Worm (Caenorhabditis elegans): ENCODE data around the gene C25E10.7.

Gene C25E10.7

DNA sequence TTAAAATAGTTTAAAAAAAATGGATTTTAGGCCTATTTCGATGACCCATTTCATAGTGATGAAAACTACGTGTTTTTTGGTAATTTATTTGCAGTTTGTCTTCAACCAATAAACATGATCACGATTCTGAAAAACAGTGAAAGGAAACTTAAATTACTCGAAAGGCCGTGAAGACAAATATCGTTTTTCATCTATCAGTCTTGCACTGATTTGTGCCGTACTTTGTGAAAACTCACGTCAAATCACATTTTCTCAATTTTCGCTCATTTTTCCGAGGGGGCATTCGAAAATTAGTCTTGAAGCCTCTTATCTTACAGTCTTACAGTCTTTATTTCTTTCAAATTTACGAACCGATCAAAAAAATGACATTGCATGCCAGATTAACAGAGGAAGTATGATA lies 7.6 kb upstream of the C25E10.7 start, which contains the start of gene C25E10.11:
Gene C25E10.11 (minus strand): TSS at position 101 of the 400 bp plus-strand sequence.
- TF ChIP-seq lin-26 (GFP tag; IDR thresholded peaks at IDR 0.05): no peak
- TF ChIP-seq sdz-38 (tag; optimal IDR thresholded peaks at IDR 0.05): no peak
- TF ChIP-seq madf-6 (GFP tag; IDR thresholded peaks at IDR 0.05): no peak
- TF ChIP-seq chd-7 (tag; optimal IDR thresholded peaks at IDR 0.05): no peak
- no peak for TF ChIP-seq snpc-1.1 (tag; optimal IDR thresholded peaks at IDR 0.05; ENCODE audit: insufficient read depth)
- TF ChIP-seq nhr-120 (GFP tag; IDR thresholded peaks at IDR 0.05): no peak
- TF ChIP-seq Y56A3A.18 (GFP tag; IDR thresholded peaks at IDR 0.05): no peak
- TF ChIP-seq mcd-1 (GFP tag; IDR thresholded peaks at IDR 0.05): no peak
- no peak for TF ChIP-seq bed-2 (GFP tag; IDR thresholded peaks at IDR 0.05)
- no peak for TF ChIP-seq F57A8.1 (GFP tag; optimal IDR thresholded peaks at IDR 0.05)
- TF ChIP-seq F10E7.11 (tag; optimal IDR thresholded peaks at IDR 0.05): no peak
- no peak for TF ChIP-seq unc-130 (GFP tag; optimal IDR thresholded peaks at IDR 0.05)

DNA sequence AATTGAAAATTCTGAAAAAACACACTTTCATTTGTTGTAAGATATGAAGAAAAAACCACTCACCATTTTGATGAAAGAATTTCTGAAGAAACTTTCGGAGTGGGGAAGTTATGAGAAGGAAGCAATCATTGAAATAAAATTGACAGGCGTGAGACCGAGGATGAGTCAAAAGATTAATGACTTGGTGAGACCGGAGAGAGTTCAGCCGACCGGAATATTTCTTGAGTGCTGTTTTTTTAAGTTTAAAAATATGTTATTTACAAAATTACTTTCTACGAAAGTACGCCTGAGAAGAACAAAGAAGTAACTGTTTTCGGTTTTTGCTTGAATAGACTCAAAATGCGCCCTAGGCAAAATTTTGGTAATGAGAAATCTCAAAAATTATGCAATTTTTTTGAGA lies 5.3 kb upstream of the C25E10.7 start, which contains the start of gene C25E10.10:
Gene C25E10.10 (minus strand): TSS at position 101 of the 400 bp plus-strand sequence.
- TF ChIP-seq lag-1 (GFP tag; IDR thresholded peaks at IDR 0.05): no peak
- no peak for TF ChIP-seq egl-44 (GFP tag; IDR thresholded peaks at IDR 0.05)
- no peak for TF ChIP-seq sea-2 (GFP tag; IDR thresholded peaks at IDR 0.05)
- no peak for TF ChIP-seq cebp-2 (GFP tag; IDR thresholded peaks at IDR 0.05)
- no peak for TF ChIP-seq dox-1 (GFP tag; IDR thresholded peaks at IDR 0.05)
- TF ChIP-seq rec-8 (tag; optimal IDR thresholded peaks at IDR 0.05): no peak
- no peak for TF ChIP-seq bed-1 (GFP tag; IDR thresholded peaks at IDR 0.05)
- no peak for TF ChIP-seq F37B4.10 (GFP tag; IDR thresholded peaks at IDR 0.05)
- no peak for TF ChIP-seq T07F8.4 (tag; optimal IDR thresholded peaks at IDR 0.05)
- no peak for TF ChIP-seq attf-6 (GFP tag; IDR thresholded peaks at IDR 0.05)
- TF ChIP-seq snpc-1.3 (tag; optimal IDR thresholded peaks at IDR 0.05; ENCODE audit: insufficient read depth): no peak
- TF ChIP-seq ceh-79 (tag; optimal IDR thresholded peaks at IDR 0.05): no peak
- TF ChIP-seq snpc-3.4 (tag; optimal IDR thresholded peaks at IDR 0.05): no peak
- TF ChIP-seq lsl-1 (GFP tag; optimal IDR thresholded peaks at IDR 0.05): no peak
- no peak for TF ChIP-seq C06A6.2 (GFP tag; conservative IDR thresholded peaks at IDR 0.05)
- TF ChIP-seq ztf-28 (GFP tag; IDR thresholded peaks at IDR 0.05): no peak
- TF ChIP-seq ceh-100 (GFP tag; IDR thresholded peaks at IDR 0.05): no peak
- TF ChIP-seq tbp1 (GFP tag; optimal IDR thresholded peaks at IDR 0.05): no peak

DNA sequence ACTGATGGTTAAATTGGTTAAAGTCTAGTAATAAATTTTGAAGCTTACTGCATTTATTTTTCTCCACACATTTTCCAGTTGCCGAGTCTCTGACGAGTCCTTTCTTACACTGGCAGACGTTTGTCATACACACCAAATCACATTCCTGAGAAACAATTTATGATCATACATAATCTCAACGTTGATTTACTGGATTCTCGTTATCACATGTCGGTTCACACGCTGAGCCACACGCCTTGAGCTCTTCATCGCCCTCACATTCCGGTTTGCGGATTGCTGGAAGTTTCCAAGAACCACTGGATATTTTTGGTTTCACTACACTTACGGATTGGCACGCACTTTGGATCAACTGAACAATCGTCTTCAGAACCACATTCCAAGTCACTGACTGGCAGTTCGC lies 4.6 kb upstream of the C25E10.7 start:
- no peak for TF ChIP-seq Y53G8AR.9 (GFP tag; conservative IDR thresholded peaks at IDR 0.05)

DNA sequence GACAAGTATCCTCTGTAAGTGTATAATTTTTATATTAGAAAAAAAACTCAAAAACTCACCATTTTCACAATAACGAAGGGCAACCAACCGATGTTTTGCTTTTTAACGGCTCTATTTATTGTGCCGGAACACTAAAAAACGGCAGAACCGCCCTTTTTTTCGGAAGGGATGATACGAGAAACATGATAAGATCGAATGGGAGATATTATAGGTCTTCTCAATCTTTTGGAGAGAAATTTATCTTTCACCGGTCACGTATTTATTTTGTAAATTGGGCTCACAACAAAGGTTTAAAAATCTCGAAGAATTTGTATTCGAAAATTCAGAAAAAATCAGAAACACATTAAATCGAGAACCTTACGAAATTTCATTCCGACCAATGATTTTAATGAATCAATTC lies 3.8 kb upstream of the C25E10.7 start, which contains the start of gene swm-1:
Gene swm-1 (minus strand): TSS at position 101 of the 400 bp plus-strand sequence.
- TF ChIP-seq sea-2 (GFP tag; IDR thresholded peaks at IDR 0.05) (no peak), ztf-18 (tag; optimal IDR thresholded peaks at IDR 0.05) (no peak), efl-1 (GFP tag; optimal IDR thresholded peaks at IDR 0.05) (no peak), xnd-1 (tag; optimal IDR thresholded peaks at IDR 0.05) (no peak), let-526 (GFP tag; IDR thresholded peaks at IDR 0.05) (no peak), hsf-1 (GFP tag; IDR thresholded peaks at IDR 0.05) (no peak), B0035.1 (tag; optimal IDR thresholded peaks at IDR 0.05) (no peak), attf-5 (GFP tag; optimal IDR thresholded peaks at IDR 0.05) (no peak), madf-6 (GFP tag; IDR thresholded peaks at IDR 0.05) (no peak), fkh-3 (tag; optimal IDR thresholded peaks at IDR 0.05) (no peak), D2030.7 (GFP tag; IDR thresholded peaks at IDR 0.05) (no peak), athp-1 (tag; optimal IDR thresholded peaks at IDR 0.05) (no peak), ztf-6 (GFP tag; IDR thresholded peaks at IDR 0.05) (no peak), hlh-26 (GFP tag; conservative IDR thresholded peaks at IDR 0.05) (no peak), ztf-26 (tag; optimal IDR thresholded peaks at IDR 0.05) (no peak)
